Fruit fly (Drosophila melanogaster): ENCODE measurements around the gene Non2.

Non2 gene

DNA sequence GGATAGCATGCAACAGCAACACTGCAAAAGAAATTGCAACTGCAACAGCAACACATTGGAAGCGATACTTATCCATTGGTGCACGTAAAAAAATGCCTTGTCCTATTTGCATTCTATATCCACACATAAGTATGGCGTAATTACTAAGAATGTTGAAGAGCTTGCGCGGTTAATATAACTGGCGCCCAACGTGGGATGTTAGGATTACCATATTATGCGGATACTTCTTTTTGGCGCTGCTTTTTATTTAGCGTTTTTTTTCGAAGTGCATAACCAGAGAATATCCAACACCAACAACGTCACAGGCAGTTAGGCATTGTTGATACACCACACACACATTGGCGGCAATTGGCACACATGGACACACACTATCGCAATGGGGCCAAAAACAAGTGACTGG, 35.3 kb downstream of the Non2 start:
- TF ChIP-seq Doc2 (GFP tag; IDR thresholded peaks at IDR 0.05) (no peak), CG12071 (GFP tag; optimal IDR thresholded peaks at IDR 0.05) (no peak), CG3281 (GFP tag; optimal IDR thresholded peaks at IDR 0.05) (no peak), gcm (GFP tag; optimal IDR thresholded peaks at IDR 0.05) (no peak), tio (GFP tag; optimal IDR thresholded peaks at IDR 0.05) (no peak), Med (GFP tag) (peak; percentile 24), CG42726 (GFP tag; IDR thresholded peaks at IDR 0.05; ENCODE audit: partially characterized antibody) (no peak), CG17361 (GFP tag; IDR thresholded peaks at IDR 0.05) (peak; percentile 72), ara (GFP tag; IDR thresholded peaks at IDR 0.05) (no peak), CG30020 (tag; optimal IDR thresholded peaks at IDR 0.05) (no peak), bsh (GFP tag; optimal IDR thresholded peaks at IDR 0.05) (peak in 1 of 2 experiments; percentile 19), prd (optimal IDR thresholded peaks at IDR 0.05) (no peak), prd (GFP tag; IDR thresholded peaks at IDR 0.05) (0 out of 3 replicates have a peak, but pooled peaks have one; percentile 7), Drgx (GFP tag; IDR thresholded peaks at IDR 0.05) (peak; percentile 88)

DNA sequence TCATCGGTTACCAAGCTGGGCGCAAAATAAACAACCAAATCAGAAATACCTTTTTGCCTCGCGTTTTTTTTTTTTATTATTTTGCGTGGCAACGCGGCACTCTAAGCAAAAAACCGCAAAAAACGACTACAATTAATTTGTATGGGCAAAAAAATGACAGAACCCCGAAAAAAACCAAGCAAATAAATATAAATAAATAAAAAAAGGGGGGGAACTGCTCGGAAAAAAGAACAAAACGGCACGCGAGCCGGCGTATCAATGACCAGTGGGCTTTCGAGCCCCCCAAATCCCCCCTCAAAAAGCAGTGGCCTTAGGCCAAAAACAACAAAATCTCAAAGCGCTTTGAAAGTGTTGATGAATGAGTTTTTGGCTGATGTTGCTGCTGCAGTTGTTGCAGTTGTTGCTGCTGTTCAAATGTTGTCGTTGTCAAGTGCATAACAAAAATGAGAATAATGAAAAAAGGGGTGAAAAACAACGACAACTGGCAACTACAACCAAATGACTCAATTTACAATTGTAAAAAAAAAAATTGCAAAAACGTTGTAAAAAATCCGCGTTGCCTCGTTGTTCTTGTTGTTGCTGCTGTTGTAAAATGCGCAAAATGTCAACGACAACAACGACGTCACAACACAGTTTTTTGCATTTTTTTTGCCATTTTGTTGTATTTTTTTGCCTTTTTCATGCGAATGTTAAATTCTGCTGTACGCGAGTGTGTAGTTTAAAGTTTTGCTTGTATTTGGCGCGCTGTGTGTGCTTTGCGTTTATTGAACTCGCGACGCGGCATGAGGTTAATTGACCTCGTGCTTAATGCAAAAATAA, 38.5 kb downstream of the Non2 start:
- TF ChIP-seq Hr51 (GFP tag; optimal IDR thresholded peaks at IDR 0.05) (no peak), abd-A (tag; optimal IDR thresholded peaks at IDR 0.05) (no peak), bsh (GFP tag; optimal IDR thresholded peaks at IDR 0.05) (peak in 1 of 2 experiments; percentile 42), nom (GFP tag; optimal IDR thresholded peaks at IDR 0.05) (peak; percentile 89), Drgx (GFP tag; IDR thresholded peaks at IDR 0.05) (peak; percentile 63), CG7786 (GFP tag; optimal IDR thresholded peaks at IDR 0.05) (no peak), Fer2 (tag; optimal IDR thresholded peaks at IDR 0.05) (no peak), ken (GFP tag; IDR thresholded peaks at IDR 0.05) (no peak), CG4707 (GFP tag; optimal IDR thresholded peaks at IDR 0.05) (no peak), mld (GFP tag; IDR thresholded peaks at IDR 0.05; ENCODE audit: partially characterized antibody) (no peak), vfl (GFP tag; optimal IDR thresholded peaks at IDR 0.05) (no peak), Optix (GFP tag; IDR thresholded peaks at IDR 0.05) (no peak), CG8359 (GFP tag; optimal IDR thresholded peaks at IDR 0.05; ENCODE audit: borderline replicate concordance) (no peak), Dll (GFP tag; IDR thresholded peaks at IDR 0.05; ENCODE audit: partially characterized antibody) (no peak), dpn (GFP tag; optimal IDR thresholded peaks at IDR 0.05) (no peak), onecut (GFP tag; IDR thresholded peaks at IDR 0.05) (no peak), Sry-β (GFP tag; optimal IDR thresholded peaks at IDR 0.05) (no peak), slbo (GFP tag; IDR thresholded peaks at IDR 0.05) (no peak), corto (GFP tag; optimal IDR thresholded peaks at IDR 0.05) (peak; percentile 30), Bgb (GFP tag; IDR thresholded peaks at IDR 0.05; ENCODE audit: partially characterized antibody) (no peak)

DNA sequence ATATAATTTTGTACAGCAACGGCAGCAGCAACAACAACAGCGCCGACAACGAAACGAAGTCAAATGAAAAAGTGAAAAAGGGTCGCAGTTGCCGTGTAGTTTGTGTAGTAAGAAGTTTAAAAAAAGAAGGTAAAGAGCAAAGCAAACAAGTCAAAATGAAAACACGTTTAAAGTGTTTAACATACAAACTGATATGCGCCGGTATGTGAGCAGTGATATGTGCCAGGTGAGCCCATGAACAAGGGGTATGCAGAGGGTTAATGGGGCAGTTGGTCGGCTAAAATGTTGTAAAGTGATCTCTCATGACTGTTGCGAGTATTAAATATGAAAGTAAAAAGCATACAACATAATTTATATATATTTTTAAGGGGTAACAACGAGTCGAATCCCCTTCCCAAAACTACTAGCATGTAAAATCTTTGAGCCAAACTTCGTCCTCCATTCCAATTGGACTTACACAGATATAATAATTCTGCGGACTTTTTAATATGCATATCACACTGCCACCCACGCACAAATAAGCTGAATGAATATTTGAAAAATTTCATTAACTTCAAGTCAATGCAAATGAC, 39.2 kb downstream of the Non2 start:
- TF ChIP-seq wdn (GFP tag; IDR thresholded peaks at IDR 0.05): no peak
- TF ChIP-seq insv (GFP tag; optimal IDR thresholded peaks at IDR 0.05): no peak
- TF ChIP-seq CG1529 (GFP tag; optimal IDR thresholded peaks at IDR 0.05): no peak
- TF ChIP-seq CG6813 (GFP tag; optimal IDR thresholded peaks at IDR 0.05): peak; percentile 60
- TF ChIP-seq CG16815 (GFP tag; optimal IDR thresholded peaks at IDR 0.05): no peak
- TF ChIP-seq nom (GFP tag; optimal IDR thresholded peaks at IDR 0.05): peak; percentile 35
- TF ChIP-seq CG18764 (GFP tag; optimal IDR thresholded peaks at IDR 0.05): peak; percentile 58
- peak; percentile 20 for TF ChIP-seq repo (GFP tag; optimal IDR thresholded peaks at IDR 0.05)
- peak; percentile 94 for TF ChIP-seq vvl (GFP tag; IDR thresholded peaks at IDR 0.05)
- no peak for TF ChIP-seq Sry-β (GFP tag; optimal IDR thresholded peaks at IDR 0.05)
- TF ChIP-seq Ets97D (GFP tag; optimal IDR thresholded peaks at IDR 0.05): peak; percentile 4
- peak; percentile 40 for TF ChIP-seq CG17802 (tag; optimal IDR thresholded peaks at IDR 0.05)
- no peak for TF ChIP-seq pb (GFP tag; optimal IDR thresholded peaks at IDR 0.05)
- peak; percentile 76 for TF ChIP-seq HHEX (GFP tag; optimal IDR thresholded peaks at IDR 0.05)
- TF ChIP-seq bcd (GFP tag; optimal IDR thresholded peaks at IDR 0.05): peak; percentile 74
- peak; percentile 64 for TF ChIP-seq ro (GFP tag; IDR thresholded peaks at IDR 0.05)
- peak; percentile 57 for TF ChIP-seq Dad (GFP tag; optimal IDR thresholded peaks at IDR 0.05)

Data from whole organism, embryonic.